Fruit fly (Drosophila melanogaster): ENCODE data around the gene CG10462.
A peak's percentile ranks its signal among the peaks of the same experiment; 100 is the strongest.

The CG10462 gene

DNA sequence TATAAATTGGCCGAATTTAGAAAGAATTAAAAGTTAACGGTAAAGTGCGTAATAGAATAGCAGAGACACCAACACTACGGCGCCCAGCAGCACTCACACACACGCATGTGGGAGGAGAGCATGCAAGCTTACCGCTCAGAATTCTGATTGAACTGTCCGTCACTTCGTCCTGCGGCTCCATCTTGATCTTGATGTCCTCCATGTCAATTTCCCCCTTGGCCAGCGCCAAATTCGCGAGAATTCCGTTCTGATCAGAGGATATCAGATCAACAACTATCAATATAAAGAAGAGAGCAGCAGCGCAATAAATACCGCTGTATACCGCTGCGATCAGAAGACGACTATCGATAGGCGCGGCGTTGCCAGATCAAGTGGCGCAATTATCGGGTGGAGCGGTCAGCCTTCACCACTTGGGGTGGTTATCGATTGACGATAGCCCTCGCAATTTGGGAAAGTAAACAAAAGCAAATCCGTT, at the start of gene CG10462, which contains the start of gene Nf-YB (continued):
- TF ChIP-seq esg (GFP tag; conservative IDR thresholded peaks at IDR 0.05) (no peak), vfl (GFP tag; optimal IDR thresholded peaks at IDR 0.05) (no peak), Poxn (GFP tag; IDR thresholded peaks at IDR 0.05) (no peak), Lpt (GFP tag; optimal IDR thresholded peaks at IDR 0.05) (no peak), CG3407 (GFP tag; optimal IDR thresholded peaks at IDR 0.05) (no peak), HmgD (GFP tag; optimal IDR thresholded peaks at IDR 0.05) (peak; percentile 66), tio (GFP tag; optimal IDR thresholded peaks at IDR 0.05) (no peak), Jarid2 (GFP tag; optimal IDR thresholded peaks at IDR 0.05) (no peak), Eip74EF (GFP tag; optimal IDR thresholded peaks at IDR 0.05) (no peak), ro (GFP tag; IDR thresholded peaks at IDR 0.05) (no peak), salm (tag; optimal IDR thresholded peaks at IDR 0.05) (no peak), CG15514 (GFP tag; optimal IDR thresholded peaks at IDR 0.05) (peak; percentile 73), CG5245 (GFP tag; optimal IDR thresholded peaks at IDR 0.05) (no peak), twi (tag; optimal IDR thresholded peaks at IDR 0.05) (no peak), CG13624 (GFP tag; optimal IDR thresholded peaks at IDR 0.05) (peak; percentile 16), knrl (GFP tag; IDR thresholded peaks at IDR 0.05; ENCODE audit: partially characterized antibody) (peak; percentile 85), CG1529 (GFP tag; optimal IDR thresholded peaks at IDR 0.05) (no peak), Hr51 (GFP tag; optimal IDR thresholded peaks at IDR 0.05) (no peak), eve (GFP tag; optimal IDR thresholded peaks at IDR 0.05) (no peak), CG7745 (tag; optimal IDR thresholded peaks at IDR 0.05) (no peak), mam (GFP tag; optimal IDR thresholded peaks at IDR 0.05) (no peak), ERR (GFP tag; optimal IDR thresholded peaks at IDR 0.05) (no peak), Asciz (GFP tag; optimal IDR thresholded peaks at IDR 0.05) (no peak), Doc2 (GFP tag; IDR thresholded peaks at IDR 0.05) (no peak), crc (GFP tag; optimal IDR thresholded peaks at IDR 0.05) (no peak), abd-A (tag; optimal IDR thresholded peaks at IDR 0.05) (no peak), lab (GFP tag; optimal IDR thresholded peaks at IDR 0.05) (no peak), Drgx (GFP tag; IDR thresholded peaks at IDR 0.05) (no peak), Spps (tag; optimal IDR thresholded peaks at IDR 0.05) (no peak), CG8089 (GFP tag; optimal IDR thresholded peaks at IDR 0.05) (no peak), en (GFP tag; optimal IDR thresholded peaks at IDR 0.05) (no peak), MESR4 (GFP tag; optimal IDR thresholded peaks at IDR 0.05) (peak; percentile 54), otp (GFP tag; IDR thresholded peaks at IDR 0.05) (no peak), Sox102F (GFP tag; optimal IDR thresholded peaks at IDR 0.05) (no peak), CG15269 (tag; optimal IDR thresholded peaks at IDR 0.05) (no peak), CG16863 (GFP tag; optimal IDR thresholded peaks at IDR 0.05) (no peak), tx (GFP tag; optimal IDR thresholded peaks at IDR 0.05) (no peak), CG9876 (GFP tag; optimal IDR thresholded peaks at IDR 0.05) (no peak), CG13424 (tag; optimal IDR thresholded peaks at IDR 0.05) (no peak), CG10654 (GFP tag; optimal IDR thresholded peaks at IDR 0.05) (no peak), gsb (GFP tag; IDR thresholded peaks at IDR 0.05) (no peak), CG9437 (GFP tag; optimal IDR thresholded peaks at IDR 0.05) (peak; percentile 88), CG1233 (GFP tag; optimal IDR thresholded peaks at IDR 0.05) (no peak), CG2129 (GFP tag; IDR thresholded peaks at IDR 0.05; ENCODE audit: partially characterized antibody) (peak; percentile 42; the same call in 1 of the 2 replicates), ab (GFP tag; optimal IDR thresholded peaks at IDR 0.05) (no peak), NC2α (GFP tag; optimal IDR thresholded peaks at IDR 0.05) (no peak), Hr78 (GFP tag; optimal IDR thresholded peaks at IDR 0.05) (no peak), CG30403 (GFP tag; optimal IDR thresholded peaks at IDR 0.05) (no peak), hkb (optimal IDR thresholded peaks at IDR 0.05) (no peak), hkb (GFP tag; IDR thresholded peaks at IDR 0.05) (no peak), CG11398 (GFP tag; optimal IDR thresholded peaks at IDR 0.05) (no peak), Sin3A (optimal IDR thresholded peaks at IDR 0.05) (peak; percentile 81)
